Fruit fly (Drosophila melanogaster) whole organism, embryonic: ENCODE measurements around the gene galectin.

Experiments used
- B-H2 ChIP-seq: fragments of 200-800 bp; sonication (Bioruptor generic); optimal IDR thresholded peaks from 2 replicates; lab custom pipeline; 2018; ENCODE audit warnings: missing biosample characterization, mild to moderate bottlenecking, missing genetic modification characterization
- CG10979 ChIP-seq: fragments of 200-800 bp; sonication (Bioruptor generic); optimal IDR thresholded peaks from 2 replicates; lab custom pipeline; 2018; ENCODE audit warnings: missing biosample characterization, mild to moderate bottlenecking, missing genetic modification characterization, moderate library complexity
- CG12299 ChIP-seq: fragments of 200-800 bp; sonication (Bioruptor generic); optimal IDR thresholded peaks from 2 replicates; lab custom pipeline; 2018; ENCODE audit warnings: missing biosample characterization, mild to moderate bottlenecking, missing genetic modification characterization
- CG15011 ChIP-seq: fragments of 200-800 bp; sonication (Bioruptor generic); optimal IDR thresholded peaks from 3 replicates; lab custom pipeline; 2018; ENCODE audit warnings: missing biosample characterization, mild to moderate bottlenecking, missing genetic modification characterization
- CG15601 ChIP-seq: fragments of 200-800 bp; sonication (Bioruptor generic); optimal IDR thresholded peaks from 3 replicates; lab custom pipeline; 2019; ENCODE audit warnings: missing biosample characterization, mild to moderate bottlenecking, missing genetic modification characterization, moderate library complexity
- CG15696 ChIP-seq: fragments of 200-800 bp; sonication (Bioruptor generic); optimal IDR thresholded peaks from 2 replicates; lab custom pipeline; 2019; ENCODE audit warnings: missing biosample characterization, mild to moderate bottlenecking, missing genetic modification characterization, moderate library complexity
- CG1603 ChIP-seq: fragments of 200-800 bp; sonication (Bioruptor generic); optimal IDR thresholded peaks from 2 replicates; lab custom pipeline; 2019; ENCODE audit warnings: missing biosample characterization, mild to moderate bottlenecking, missing genetic modification characterization, moderate library complexity
- CG16863 ChIP-seq: fragments of 200-800 bp; sonication (Bioruptor generic); optimal IDR thresholded peaks from 3 replicates; lab custom pipeline; 2016; ENCODE audit warnings: missing biosample characterization, missing genetic modification characterization
- CG17186 ChIP-seq: fragments of 200-800 bp; sonication (Bioruptor generic); optimal IDR thresholded peaks from 3 replicates; lab custom pipeline; 2017; ENCODE audit warnings: missing biosample characterization, missing genetic modification reagents, missing genetic modification characterization
- CG18262 ChIP-seq: fragments of 200-800 bp; optimal IDR thresholded peaks from 3 replicates; lab custom pipeline; 2019; ENCODE audit warnings: missing biosample characterization, mild to moderate bottlenecking, missing genetic modification characterization, moderate library complexity
- CG31388 ChIP-seq: fragments of 200-800 bp; sonication (Bioruptor generic); optimal IDR thresholded peaks from 2 replicates; lab custom pipeline; 2016; ENCODE audit warnings: missing biosample characterization, missing genetic modification characterization
- CG34376 ChIP-seq: fragments of 200-800 bp; sonication (Bioruptor generic); optimal IDR thresholded peaks from 2 replicates; lab custom pipeline; 2018; ENCODE audit warnings: missing biosample characterization, mild to moderate bottlenecking, missing genetic modification characterization
- CG42726 ChIP-seq: fragments of 200-800 bp; sonication (Bioruptor generic); IDR thresholded peaks from 2 replicates; pipeline ENCODE4 v1.3.6; 2022; ENCODE audit warnings: missing biosample characterization, missing genetic modification characterization; ENCODE audit not compliant: partially characterized antibody
- CG4730 ChIP-seq: fragments of 200-800 bp; sonication (Bioruptor generic); IDR thresholded peaks from 2 replicates; pipeline ENCODE4 v1.3.6; 2022; ENCODE audit warnings: missing biosample characterization, missing genetic modification characterization
- CG5180 ChIP-seq: fragments of 200-800 bp; sonication (Bioruptor generic); optimal IDR thresholded peaks from 3 replicates; lab custom pipeline; 2017; ENCODE audit warnings: missing biosample characterization, missing genetic modification characterization, mild to moderate bottlenecking, moderate library complexity, missing genetic modification reagents
- CG6254 ChIP-seq: fragments of 200-800 bp; sonication (Bioruptor generic); optimal IDR thresholded peaks from 3 replicates; lab custom pipeline; 2017; ENCODE audit warnings: mild to moderate bottlenecking, missing biosample characterization, missing genetic modification reagents, missing genetic modification characterization
- CG6765 ChIP-seq: fragments of 200-800 bp; sonication (Bioruptor generic); optimal IDR thresholded peaks from 3 replicates; lab custom pipeline; 2017; ENCODE audit warnings: missing biosample characterization, mild to moderate bottlenecking, missing genetic modification characterization
- CG6854 ChIP-seq: fragments of 200-800 bp; sonication (Bioruptor generic); optimal IDR thresholded peaks from 3 replicates; lab custom pipeline; 2017; ENCODE audit warnings: missing biosample characterization, mild to moderate bottlenecking, missing genetic modification characterization
- CG8924 ChIP-seq: fragments of 200-800 bp; optimal IDR thresholded peaks from 3 replicates; lab custom pipeline; 2019; ENCODE audit warnings: missing biosample characterization, mild to moderate bottlenecking, missing genetic modification characterization, moderate library complexity
- CG9817 ChIP-seq: fragments of 200-800 bp; sonication (Bioruptor generic); optimal IDR thresholded peaks from 2 replicates; lab custom pipeline; 2018; ENCODE audit warnings: missing biosample characterization, mild to moderate bottlenecking, missing genetic modification characterization, moderate library complexity
- CrebB ChIP-seq: fragments of 200-800 bp; sonication (Bioruptor generic); optimal IDR thresholded peaks from 3 replicates; lab custom pipeline; 2018; ENCODE audit warnings: missing biosample characterization, mild to moderate bottlenecking, missing genetic modification characterization
- Deaf1 ChIP-seq: fragments of 200-800 bp; optimal IDR thresholded peaks from 3 replicates; lab custom pipeline; 2019; ENCODE audit warnings: missing biosample characterization, mild to moderate bottlenecking, missing genetic modification characterization, moderate library complexity
- E2f2 ChIP-seq: fragments of 200-800 bp; sonication (Bioruptor generic); IDR thresholded peaks from 2 replicates; pipeline ENCODE4 v1.3.6; 2022; ENCODE audit warnings: missing biosample characterization, missing genetic modification characterization
- ERR ChIP-seq: fragments of 200-800 bp; sonication (Bioruptor generic); optimal IDR thresholded peaks from 2 replicates; lab custom pipeline; 2016; ENCODE audit warnings: missing biosample characterization, missing genetic modification characterization
- Ets97D ChIP-seq: fragments of 200-800 bp; sonication (Bioruptor generic); optimal IDR thresholded peaks from 3 replicates; lab custom pipeline; 2016; ENCODE audit warnings: missing biosample characterization, missing genetic modification characterization
- Hand ChIP-seq: fragments of 200-800 bp; sonication (Bioruptor generic); optimal IDR thresholded peaks from 2 replicates; lab custom pipeline; 2017; ENCODE audit warnings: mild to moderate bottlenecking, missing biosample characterization, missing genetic modification reagents, missing genetic modification characterization
- Jarid2 ChIP-seq: fragments of 200-800 bp; sonication (Bioruptor generic); optimal IDR thresholded peaks from 3 replicates; lab custom pipeline; 2017; ENCODE audit warnings: mild to moderate bottlenecking, missing biosample characterization, missing genetic modification reagents, missing genetic modification characterization
- MTF-1 ChIP-seq: fragments of 200-800 bp; sonication (Bioruptor generic); optimal IDR thresholded peaks from 2 replicates; lab custom pipeline; 2018; ENCODE audit warnings: missing biosample characterization, mild to moderate bottlenecking, missing genetic modification characterization, borderline replicate concordance
- Max ChIP-seq: fragments of 200-800 bp; sonication (Bioruptor generic); optimal IDR thresholded peaks from 2 replicates; lab custom pipeline; 2016; ENCODE audit warnings: missing biosample characterization, mild to moderate bottlenecking, missing genetic modification characterization
- Med ChIP-seq: fragments of 200-800 bp; sonication (Bioruptor generic); peaks from one replicate; lab custom pipeline; 2016; ENCODE audit warnings: missing biosample characterization, missing genetic modification characterization, mild to moderate bottlenecking, inconsistent platforms, moderate library complexity
- NC2β ChIP-seq: fragments of 200-800 bp; sonication (Bioruptor generic); optimal IDR thresholded peaks from 2 replicates; lab custom pipeline; 2016; ENCODE audit warnings: missing biosample characterization, missing genetic modification characterization
- Nf-YC ChIP-seq: fragments of 200-800 bp; optimal IDR thresholded peaks from 3 replicates; lab custom pipeline; 2019; ENCODE audit warnings: missing biosample characterization, mild to moderate bottlenecking, missing genetic modification characterization, moderate library complexity
- Scr ChIP-seq: fragments of 200-800 bp; sonication (Bioruptor generic); IDR thresholded peaks from 2 replicates; pipeline ENCODE4 v1.3.6; 2022; ENCODE audit warnings: missing biosample characterization, missing genetic modification characterization; ENCODE audit not compliant: partially characterized antibody
- Sry-β ChIP-seq: fragments of 200-800 bp; sonication (Bioruptor generic); optimal IDR thresholded peaks from 2 replicates; lab custom pipeline; 2018; ENCODE audit warnings: missing biosample characterization, mild to moderate bottlenecking, missing genetic modification characterization, moderate library complexity
- Vsx1 ChIP-seq: fragments of 200-800 bp; sonication (Bioruptor generic); optimal IDR thresholded peaks from 2 replicates; lab custom pipeline; 2017; ENCODE audit warnings: missing biosample characterization, mild to moderate bottlenecking, missing genetic modification characterization, missing genetic modification reagents
- bcd ChIP-seq: fragments of 200-800 bp; sonication (Bioruptor generic); optimal IDR thresholded peaks from 2 replicates; lab custom pipeline; 2017; ENCODE audit warnings: missing biosample characterization, mild to moderate bottlenecking, missing genetic modification characterization
- chinmo ChIP-seq: fragments of 200-800 bp; sonication (Bioruptor generic); IDR thresholded peaks from 4 replicates; pipeline ENCODE4 v1.3.6; 2022; ENCODE audit warnings: missing biosample characterization, missing genetic modification characterization; ENCODE audit not compliant: partially characterized antibody
- hb ChIP-seq: fragments of 200-800 bp; sonication (Bioruptor generic); IDR thresholded peaks from 3 replicates; pipeline ENCODE4 v1.3.6; 2022; ENCODE audit warnings: missing biosample characterization, missing genetic modification characterization; ENCODE audit not compliant: partially characterized antibody
- inv ChIP-seq: fragments of 200-800 bp; sonication (Bioruptor generic); IDR thresholded peaks from 2 replicates; pipeline ENCODE4 v1.3.6; 2022; ENCODE audit warnings: missing biosample characterization, missing genetic modification characterization; ENCODE audit not compliant: partially characterized antibody
- lbe ChIP-seq: fragments of 200-800 bp; sonication (Bioruptor generic); optimal IDR thresholded peaks from 2 replicates; lab custom pipeline; 2016; ENCODE audit warnings: missing biosample characterization, mild to moderate bottlenecking, missing genetic modification characterization
- lilli ChIP-seq: fragments of 200-800 bp; sonication (Bioruptor generic); optimal IDR thresholded peaks from 3 replicates; lab custom pipeline; 2016; ENCODE audit warnings: missing biosample characterization, missing genetic modification characterization
- pros ChIP-seq: fragments of 200-800 bp; sonication (Bioruptor generic); optimal IDR thresholded peaks from 3 replicates; lab custom pipeline; 2019; ENCODE audit warnings: missing biosample characterization, mild to moderate bottlenecking, missing genetic modification characterization, moderate library complexity
- row ChIP-seq: fragments of 200-800 bp; sonication (Bioruptor generic); IDR thresholded peaks from 3 replicates; pipeline ENCODE4 v1.3.6; 2022; ENCODE audit warnings: missing biosample characterization, missing genetic modification characterization
- salm ChIP-seq: fragments of 200-800 bp; sonication (Bioruptor generic); optimal IDR thresholded peaks from 2 replicates; lab custom pipeline; 2018; ENCODE audit warnings: missing biosample characterization, mild to moderate bottlenecking, missing genetic modification characterization
- sna ChIP-seq: fragments of 200-800 bp; sonication (Bioruptor generic); IDR thresholded peaks from 2 replicates; pipeline ENCODE4 v1.3.6; 2022; ENCODE audit warnings: missing biosample characterization, missing genetic modification characterization; ENCODE audit not compliant: partially characterized antibody
- zfh2 ChIP-seq: fragments of 200-800 bp; sonication (Bioruptor generic); optimal IDR thresholded peaks from 2 replicates; lab custom pipeline; 2016; ENCODE audit warnings: missing biosample characterization, missing genetic modification characterization

galectin gene

dm6 chr2L:107476-108436, 36.2 kb downstream of the galectin start (continued):
- TF ChIP-seq Max (GFP tag; lab: Kevin White, UChicago), result peak; percentile 31
- TF ChIP-seq Nf-YC (tag; lab: Kevin White, UChicago), result peak; percentile 40
- peak; percentile 55 for TF ChIP-seq Sry-β (GFP tag; lab: Kevin White, UChicago)
- peak; percentile 16 for TF ChIP-seq CG18262 (tag; lab: Kevin White, UChicago)
- peak; percentile 88; the same call in 2 of the 4 replicates for TF ChIP-seq chinmo (GFP tag; lab: Robert Waterston, UW)
- peak; percentile 82 for TF ChIP-seq pros (GFP tag; lab: Kevin White, UChicago)
- TF ChIP-seq MTF-1 (GFP tag; lab: Kevin White, UChicago), result peak; percentile 14
- peak; percentile 64 for TF ChIP-seq CG6854 (GFP tag; lab: Kevin White, UChicago)
- peak; percentile 54 for TF ChIP-seq sna (GFP tag; lab: Robert Waterston, UW)
- no peak for TF ChIP-seq CG10979
- TF ChIP-seq CG6254 (GFP tag; lab: Kevin White, UChicago), result no peak
- peak; percentile 24 for TF ChIP-seq Ets97D (GFP tag; lab: Kevin White, UChicago)
- TF ChIP-seq ERR, result no peak
- peak; percentile 34 for TF ChIP-seq CG1603 (tag; lab: Kevin White, UChicago)
- TF ChIP-seq CG4730, result no peak
- TF ChIP-seq Med (GFP tag; lab: Kevin White, UChicago), result peak; percentile 79
- peak; percentile 49; the same call in 1 of the 2 replicates for TF ChIP-seq CG42726 (GFP tag; lab: Robert Waterston, UW)
- no peak for TF ChIP-seq CG9817 (tag; lab: Kevin White, UChicago)
- no peak for TF ChIP-seq zfh2
- peak; percentile 76 for TF ChIP-seq row (GFP tag; lab: Robert Waterston, UW)
- TF ChIP-seq salm (tag; lab: Kevin White, UChicago), result peak; percentile 8
- no peak for TF ChIP-seq NC2β (GFP tag; lab: Kevin White, UChicago)
- TF ChIP-seq CG15601 (tag; lab: Kevin White, UChicago), result peak; percentile 17
- peak; percentile 29 for TF ChIP-seq inv (GFP tag; lab: Robert Waterston, UW)
- TF ChIP-seq hb (GFP tag; lab: Robert Waterston, UW), result no peak
- TF ChIP-seq CG12299 (tag; lab: Kevin White, UChicago), result peak; percentile 63
- TF ChIP-seq CG34376 (GFP tag; lab: Kevin White, UChicago), result peak; percentile 89
- TF ChIP-seq CG15011 (GFP tag; lab: Kevin White, UChicago), result no peak
- TF ChIP-seq Hand (GFP tag; lab: Kevin White, UChicago), result peak; percentile 60
- TF ChIP-seq CrebB (tag; lab: Kevin White, UChicago), result peak; percentile 25
- TF ChIP-seq CG6765 (GFP tag; lab: Kevin White, UChicago), result peak; percentile 71
- peak; percentile 29 for TF ChIP-seq B-H2 (GFP tag; lab: Kevin White, UChicago)
- TF ChIP-seq CG5180, result peak; percentile 45
- peak; percentile 59 for TF ChIP-seq E2f2 (GFP tag; lab: Robert Waterston, UW)
- TF ChIP-seq Scr (GFP tag; lab: Robert Waterston, UW), result peak; percentile 19; the same call in 1 of the 2 replicates
- TF ChIP-seq CG31388 (GFP tag; lab: Kevin White, UChicago), result no peak
- TF ChIP-seq lilli (GFP tag; lab: Kevin White, UChicago), result peak; percentile 29
- peak; percentile 54 for TF ChIP-seq Deaf1
- peak; percentile 4 for TF ChIP-seq CG15696 (tag; lab: Kevin White, UChicago)
- no peak for TF ChIP-seq CG17186 (GFP tag; lab: Kevin White, UChicago)
- TF ChIP-seq lbe (GFP tag; lab: Kevin White, UChicago), result peak; percentile 53
- peak; percentile 43 for TF ChIP-seq CG8924
- no peak for TF ChIP-seq bcd (GFP tag; lab: Kevin White, UChicago)
- no peak for TF ChIP-seq CG16863
- peak; percentile 0 for TF ChIP-seq Jarid2
- TF ChIP-seq Vsx1 (GFP tag; lab: Kevin White, UChicago), result peak; percentile 31
